Fruit fly (Drosophila melanogaster) whole organism, embryonic: ENCODE measurements around the gene CG32544.
A peak's percentile ranks its signal among the peaks of the same experiment; 100 is the strongest.

Experiments
- Bteb2 ChIP-seq: fragments of 200-800 bp; sonication (Bioruptor generic); optimal IDR thresholded peaks from 2 replicates; lab custom pipeline; 2016; ENCODE audit warnings: missing biosample characterization, missing genetic modification characterization
- CG11247 ChIP-seq: fragments of 200-800 bp; sonication (Bioruptor generic); IDR thresholded peaks from 2 replicates; pipeline ENCODE4 v1.3.6; 2022; ENCODE audit warnings: missing biosample characterization, missing genetic modification characterization
- CG11560 ChIP-seq: fragments of 200-800 bp; sonication (Bioruptor generic); IDR thresholded peaks from 3 replicates; pipeline ENCODE4 v1.3.6; 2022; ENCODE audit warnings: missing biosample characterization, missing genetic modification characterization
- CG12104 ChIP-seq: fragments of 200-800 bp; sonication (Bioruptor generic); optimal IDR thresholded peaks from 3 replicates; lab custom pipeline; 2016; ENCODE audit warnings: missing biosample characterization, missing genetic modification characterization
- CG12391 ChIP-seq: fragments of 200-800 bp; sonication (Bioruptor generic); optimal IDR thresholded peaks from 3 replicates; lab custom pipeline; 2018; ENCODE audit warnings: missing biosample characterization, mild to moderate bottlenecking, missing genetic modification characterization, moderate library complexity
- CG13287 ChIP-seq: fragments of 200-800 bp; sonication (Bioruptor generic); IDR thresholded peaks from 2 replicates; pipeline ENCODE4 v1.3.6; 2022; ENCODE audit warnings: missing biosample characterization, missing genetic modification characterization; ENCODE audit not compliant: partially characterized antibody
- CG13424 ChIP-seq: fragments of 200-800 bp; sonication (Bioruptor generic); optimal IDR thresholded peaks from 2 replicates; lab custom pipeline; 2019; ENCODE audit warnings: missing biosample characterization, mild to moderate bottlenecking, missing genetic modification characterization, moderate library complexity
- CG17612 ChIP-seq: fragments of 200-800 bp; sonication (Bioruptor generic); IDR thresholded peaks from 2 replicates; pipeline ENCODE4 v1.3.6; 2022; ENCODE audit warnings: missing biosample characterization, missing genetic modification characterization
- CG1792 ChIP-seq: fragments of 200-800 bp; sonication (Bioruptor generic); optimal IDR thresholded peaks from 2 replicates; lab custom pipeline; 2016; ENCODE audit warnings: missing biosample characterization, missing genetic modification characterization
- CG2129 ChIP-seq: fragments of 200-800 bp; sonication (Bioruptor generic); IDR thresholded peaks from 2 replicates; pipeline ENCODE4 v1.3.6; 2022; ENCODE audit warnings: missing biosample characterization, missing genetic modification characterization; ENCODE audit not compliant: partially characterized antibody
- CG2202 ChIP-seq: fragments of 200-800 bp; sonication (Bioruptor generic); optimal IDR thresholded peaks from 2 replicates; lab custom pipeline; 2018; ENCODE audit warnings: missing biosample characterization, mild to moderate bottlenecking, missing genetic modification characterization
- CG2889 ChIP-seq: fragments of 200-800 bp; sonication (Bioruptor generic); IDR thresholded peaks from 3 replicates; pipeline ENCODE4 v1.3.6; 2022; ENCODE audit warnings: missing biosample characterization, missing genetic modification characterization
- CG30020 ChIP-seq: fragments of 200-800 bp; optimal IDR thresholded peaks from 2 replicates; lab custom pipeline; 2019; ENCODE audit warnings: missing biosample characterization, mild to moderate bottlenecking, missing genetic modification characterization, moderate library complexity
- CG3281 ChIP-seq: fragments of 200-800 bp; sonication (Bioruptor generic); optimal IDR thresholded peaks from 3 replicates; lab custom pipeline; 2017; ENCODE audit warnings: missing biosample characterization, mild to moderate bottlenecking, missing genetic modification characterization
- CG4282 ChIP-seq: fragments of 200-800 bp; sonication (Bioruptor generic); optimal IDR thresholded peaks from 2 replicates; lab custom pipeline; 2016; ENCODE audit warnings: missing biosample characterization, missing genetic modification characterization
- CG4424 ChIP-seq: fragments of 200-800 bp; sonication (Bioruptor generic); optimal IDR thresholded peaks from 3 replicates; lab custom pipeline; 2016; ENCODE audit warnings: missing biosample characterization, missing genetic modification characterization
- CG5180 ChIP-seq: fragments of 200-800 bp; sonication (Bioruptor generic); optimal IDR thresholded peaks from 3 replicates; lab custom pipeline; 2017; ENCODE audit warnings: missing biosample characterization, missing genetic modification characterization, mild to moderate bottlenecking, moderate library complexity, missing genetic modification reagents
- CG6854 ChIP-seq: fragments of 200-800 bp; sonication (Bioruptor generic); optimal IDR thresholded peaks from 3 replicates; lab custom pipeline; 2017; ENCODE audit warnings: missing biosample characterization, mild to moderate bottlenecking, missing genetic modification characterization
- CG7372 ChIP-seq: fragments of 200-800 bp; sonication (Bioruptor generic); IDR thresholded peaks from 2 replicates; pipeline ENCODE4 v1.3.6; 2022; ENCODE audit warnings: missing biosample characterization, missing genetic modification characterization
- CG7786 ChIP-seq: fragments of 200-800 bp; sonication (Bioruptor generic); optimal IDR thresholded peaks from 2 replicates; lab custom pipeline; 2016; ENCODE audit warnings: missing biosample characterization, missing genetic modification characterization
- CG9215 ChIP-seq: fragments of 200-800 bp; sonication (Bioruptor generic); IDR thresholded peaks from 2 replicates; pipeline ENCODE4 v1.3.6; 2022; ENCODE audit warnings: missing biosample characterization, missing genetic modification characterization
- CG9727 ChIP-seq: fragments of 200-800 bp; sonication (Bioruptor generic); optimal IDR thresholded peaks from 3 replicates; lab custom pipeline; 2017; ENCODE audit warnings: missing biosample characterization, mild to moderate bottlenecking, missing genetic modification characterization
- CHES-1-like ChIP-seq: fragments of 200-800 bp; sonication (Bioruptor generic); optimal IDR thresholded peaks from 2 replicates; lab custom pipeline; 2016; ENCODE audit warnings: missing biosample characterization, missing genetic modification characterization
- Dfd ChIP-seq, 2 experiments: fragments of >200 bp; optimal IDR thresholded peaks; 2 replicates each; lab custom pipeline; 2017; ENCODE audit warnings: missing biosample characterization in 2 of 2, missing genetic modification characterization in 2 of 2
- Doc3 ChIP-seq: fragments of 200-800 bp; sonication (Bioruptor generic); IDR thresholded peaks from 3 replicates; pipeline ENCODE4 v1.3.6; 2022; ENCODE audit warnings: missing biosample characterization, missing genetic modification characterization; ENCODE audit not compliant: partially characterized antibody
- Lpt ChIP-seq: fragments of >200 bp; optimal IDR thresholded peaks from 2 replicates; lab custom pipeline; 2018; ENCODE audit warnings: missing biosample characterization, missing genetic modification characterization
- MBD-R2 ChIP-seq: fragments of 200-800 bp; sonication (Bioruptor generic); IDR thresholded peaks from 2 replicates; pipeline ENCODE4 v1.3.6; 2022; ENCODE audit warnings: missing biosample characterization, missing genetic modification characterization
- NfI ChIP-seq: fragments of 200-800 bp; sonication (Bioruptor generic); optimal IDR thresholded peaks from 3 replicates; lab custom pipeline; 2018; ENCODE audit warnings: missing biosample characterization, mild to moderate bottlenecking, missing genetic modification characterization, moderate library complexity
- Side ChIP-seq: fragments of 200-800 bp; sonication (Bioruptor generic); optimal IDR thresholded peaks from 2 replicates; lab custom pipeline; 2016; ENCODE audit warnings: missing biosample characterization, missing genetic modification characterization
- Spps ChIP-seq: fragments of 200-800 bp; sonication (Bioruptor generic); optimal IDR thresholded peaks from 2 replicates; lab custom pipeline; 2018; ENCODE audit warnings: missing biosample characterization, mild to moderate bottlenecking, missing genetic modification characterization
- Xrp1 ChIP-seq: fragments of 200-800 bp; sonication (Bioruptor generic); IDR thresholded peaks from 2 replicates; pipeline ENCODE4 v1.3.6; 2022; ENCODE audit warnings: missing biosample characterization, missing genetic modification characterization
- bsh ChIP-seq, 2 experiments: fragments of 200-800 bp; sonication (Bioruptor generic); optimal IDR thresholded peaks; 2 replicates each; lab custom pipeline; 2017 to 2018; ENCODE audit warnings: mild to moderate bottlenecking in 2 of 2, missing biosample characterization in 2 of 2, missing genetic modification characterization in 2 of 2, moderate library complexity in 1 of 2
- ci ChIP-seq: fragments of 200-800 bp; sonication (Bioruptor generic); IDR thresholded peaks from 3 replicates; pipeline ENCODE4 v1.3.6; 2022; ENCODE audit warnings: missing biosample characterization, missing genetic modification characterization
- crp ChIP-seq, 2 experiments: fragments of 200-800 bp; sonication (Bioruptor generic); optimal IDR thresholded peaks; 2 replicates in 1 of 2; 3 replicates in 1 of 2; lab custom pipeline; 2017; ENCODE audit warnings: missing biosample characterization in 2 of 2, missing genetic modification characterization in 2 of 2, mild to moderate bottlenecking in 1 of 2, moderate library complexity in 1 of 2
- da ChIP-seq: fragments of 200-800 bp; sonication (Bioruptor generic); optimal IDR thresholded peaks from 2 replicates; lab custom pipeline; 2016; ENCODE audit warnings: missing biosample characterization, missing genetic modification characterization
- dan ChIP-seq: fragments of 200-800 bp; sonication (Bioruptor generic); IDR thresholded peaks from 2 replicates; pipeline ENCODE4 v1.3.6; 2022; ENCODE audit warnings: missing biosample characterization, missing genetic modification characterization
- exex ChIP-seq: fragments of 200-800 bp; sonication (Bioruptor generic); optimal IDR thresholded peaks from 4 replicates; lab custom pipeline; 2018; ENCODE audit warnings: missing biosample characterization, mild to moderate bottlenecking, missing genetic modification characterization, moderate library complexity
- gfzf ChIP-seq: fragments of 200-800 bp; sonication (Bioruptor generic); optimal IDR thresholded peaks from 2 replicates; lab custom pipeline; 2016; ENCODE audit warnings: missing biosample characterization, mild to moderate bottlenecking, missing genetic modification characterization, moderate library complexity
- h ChIP-seq: fragments of >200 bp; optimal IDR thresholded peaks from 2 replicates; lab custom pipeline; 2017
- jigr1 ChIP-seq: fragments of 200-800 bp; sonication (Bioruptor generic); IDR thresholded peaks from 3 replicates; pipeline ENCODE4 v1.3.6; 2022; ENCODE audit warnings: missing biosample characterization, missing genetic modification characterization
- knrl ChIP-seq: fragments of 200-800 bp; sonication (Bioruptor generic); IDR thresholded peaks from 3 replicates; pipeline ENCODE4 v1.3.6; 2022; ENCODE audit warnings: missing biosample characterization, missing genetic modification characterization; ENCODE audit not compliant: partially characterized antibody
- lmd ChIP-seq: fragments of 200-800 bp; sonication (Bioruptor generic); IDR thresholded peaks from 2 replicates; pipeline ENCODE4 v1.3.6; 2022; ENCODE audit warnings: missing biosample characterization, missing genetic modification characterization
- mirr ChIP-seq: fragments of 200-800 bp; sonication (Bioruptor generic); optimal IDR thresholded peaks from 3 replicates; lab custom pipeline; 2018; ENCODE audit warnings: missing biosample characterization, mild to moderate bottlenecking, missing genetic modification characterization
- nom ChIP-seq: fragments of 200-800 bp; sonication (Bioruptor generic); optimal IDR thresholded peaks from 2 replicates; lab custom pipeline; 2017; ENCODE audit warnings: missing biosample characterization, missing genetic modification characterization, mild to moderate bottlenecking, moderate library complexity, missing genetic modification reagents
- sob ChIP-seq: fragments of 200-800 bp; sonication (Bioruptor generic); IDR thresholded peaks from 2 replicates; pipeline ENCODE4 v1.3.6; 2022; ENCODE audit warnings: missing biosample characterization, missing genetic modification characterization
- sqz ChIP-seq: fragments of 200-800 bp; sonication (Bioruptor generic); optimal IDR thresholded peaks from 3 replicates; lab custom pipeline; 2018; ENCODE audit warnings: missing biosample characterization, mild to moderate bottlenecking, missing genetic modification characterization
- stc ChIP-seq: fragments of 200-800 bp; sonication (Bioruptor generic); IDR thresholded peaks from 2 replicates; pipeline ENCODE4 v1.3.6; 2022; ENCODE audit warnings: missing biosample characterization, missing genetic modification characterization
- tap ChIP-seq: fragments of 200-800 bp; optimal IDR thresholded peaks from 3 replicates; lab custom pipeline; 2019; ENCODE audit warnings: missing biosample characterization, mild to moderate bottlenecking, missing genetic modification characterization, moderate library complexity
- tio ChIP-seq: fragments of 200-800 bp; sonication (Bioruptor generic); optimal IDR thresholded peaks from 2 replicates; lab custom pipeline; 2017; ENCODE audit warnings: missing biosample characterization, missing genetic modification characterization, inconsistent platforms
- wdn ChIP-seq: fragments of 200-800 bp; sonication (Bioruptor generic); IDR thresholded peaks from 2 replicates; pipeline ENCODE4 v1.3.6; 2022; ENCODE audit warnings: missing biosample characterization, missing genetic modification characterization
- zen ChIP-seq: fragments of 200-800 bp; sonication (Bioruptor generic); optimal IDR thresholded peaks from 3 replicates; lab custom pipeline; 2018; ENCODE audit warnings: missing biosample characterization, mild to moderate bottlenecking, missing genetic modification characterization, moderate library complexity

The CG32544 gene

DNA sequence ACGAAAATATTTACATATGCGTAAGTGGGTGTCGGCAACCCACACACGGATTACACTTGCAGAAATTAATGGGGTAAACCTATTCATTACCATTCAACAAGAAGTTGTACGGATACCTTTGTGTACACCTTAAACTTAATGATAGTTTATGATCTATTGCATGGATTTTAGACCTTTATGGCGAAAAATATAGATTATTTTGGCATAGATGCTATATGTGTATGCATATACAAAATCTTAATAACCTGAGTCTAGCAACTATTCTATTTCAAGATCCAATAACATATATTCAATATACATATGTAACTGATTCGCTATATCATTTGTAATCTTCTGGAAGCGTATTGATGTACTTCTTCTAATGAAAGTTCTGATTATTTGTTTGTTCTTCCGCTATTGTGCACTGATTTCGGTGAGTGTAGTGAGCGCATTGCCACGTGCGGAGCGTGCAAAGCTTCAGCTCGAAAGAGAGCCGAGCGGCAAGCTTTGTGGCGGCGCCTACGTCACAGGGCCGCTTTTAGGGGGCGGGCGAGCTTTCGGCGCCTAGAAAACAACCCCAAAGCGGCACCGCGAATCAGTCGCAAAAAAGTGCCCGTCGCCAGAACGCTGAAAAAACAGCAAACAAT, 39.9 kb downstream of the CG32544 start, which contains the start of gene CG7378 (continued):
- no peak for TF ChIP-seq CG5180
- TF ChIP-seq CG12391 (tag; lab: Kevin White, UChicago), result peak; percentile 26
- TF ChIP-seq nom (GFP tag; lab: Kevin White, UChicago), result no peak
- TF ChIP-seq wdn (GFP tag; lab: Robert Waterston, UW), result no peak
- no peak for TF ChIP-seq CG2129
- no peak for TF ChIP-seq Dfd (GFP tag; optimal IDR thresholded peaks at IDR 0.05; lab: Kevin White, UChicago)
- no peak for TF ChIP-seq h (lab: Kevin White, UChicago)
- TF ChIP-seq CG11560, result no peak
- TF ChIP-seq CG11247, result no peak
- no peak for TF ChIP-seq Lpt (GFP tag; lab: Kevin White, UChicago)
- no peak for TF ChIP-seq gfzf
- TF ChIP-seq zen, result no peak
- TF ChIP-seq exex (tag; lab: Kevin White, UChicago), result no peak
- no peak for TF ChIP-seq CG1792 (GFP tag; lab: Kevin White, UChicago)
- no peak for TF ChIP-seq CG30020
- no peak for TF ChIP-seq jigr1 (GFP tag; lab: Robert Waterston, UW)
- peak; percentile 53 for TF ChIP-seq CG3281 (GFP tag; lab: Kevin White, UChicago)
- no peak for TF ChIP-seq knrl (GFP tag; lab: Robert Waterston, UW)
- no peak for TF ChIP-seq MBD-R2
- no peak for TF ChIP-seq dan (GFP tag; lab: Robert Waterston, UW)
- no peak for TF ChIP-seq Bteb2
- TF ChIP-seq tap (tag; lab: Kevin White, UChicago), result no peak
- no peak for TF ChIP-seq stc (GFP tag; lab: Robert Waterston, UW)
- no peak for TF ChIP-seq mirr (GFP tag; lab: Kevin White, UChicago)
- TF ChIP-seq CG9727 (GFP tag; lab: Kevin White, UChicago), result peak; percentile 79
- no peak for TF ChIP-seq CG13287
- no peak for TF ChIP-seq Doc3 (GFP tag; lab: Robert Waterston, UW)
- no peak for TF ChIP-seq CG2889
- TF ChIP-seq tio (GFP tag; lab: Kevin White, UChicago), result peak; percentile 27
- peak; percentile 34; the same call in 1 of the 2 replicates for TF ChIP-seq CG9215 (GFP tag; lab: Robert Waterston, UW)
- TF ChIP-seq NfI (GFP tag; lab: Kevin White, UChicago), result no peak
- TF ChIP-seq ci (GFP tag; lab: Robert Waterston, UW), result no peak
- TF ChIP-seq Xrp1 (GFP tag; lab: Robert Waterston, UW), result no peak
- TF ChIP-seq da (GFP tag; lab: Kevin White, UChicago), result no peak
- TF ChIP-seq CG17612, result no peak
- TF ChIP-seq CG7786 (GFP tag; lab: Kevin White, UChicago), result peak; percentile 4
- no peak for TF ChIP-seq CG4424
- peak; percentile 7; the same call in 1 of the 2 replicates for TF ChIP-seq lmd (GFP tag; lab: Robert Waterston, UW)
- no peak for TF ChIP-seq Spps
- peak; percentile 53 for TF ChIP-seq Side
- TF ChIP-seq CG2202, result no peak
- no peak for TF ChIP-seq CHES-1-like
- peak; percentile 25 for TF ChIP-seq CG6854
- no peak for TF ChIP-seq CG7372 (GFP tag; lab: Robert Waterston, UW)
- TF ChIP-seq sqz (GFP tag; lab: Kevin White, UChicago), result peak; percentile 30
- TF ChIP-seq CG13424 (tag; lab: Kevin White, UChicago), result peak; percentile 41
- TF ChIP-seq crp (GFP tag; optimal IDR thresholded peaks at IDR 0.05; lab: Kevin White, UChicago), result no peak
- peak; percentile 33 for TF ChIP-seq CG12104 (GFP tag; lab: Kevin White, UChicago)
- TF ChIP-seq CG4282 (GFP tag; lab: Kevin White, UChicago), result no peak
- 0 out of 2 replicates have a peak, but pooled peaks have one; percentile 8 for TF ChIP-seq sob (GFP tag; lab: Robert Waterston, UW)
- TF ChIP-seq bsh (GFP tag; optimal IDR thresholded peaks at IDR 0.05; lab: Kevin White, UChicago), result no peak
